Fruit fly (Drosophila melanogaster): ENCODE results near the gene CG15803.
A peak's percentile ranks its signal among the peaks of the same experiment; 100 is the strongest.

The CG15803 gene

dm6 chr3R:18314824-18315690 is 45.5 kb downstream of the CG15803 start (continued):
- no peak for TF ChIP-seq dac (GFP tag; optimal IDR thresholded peaks at IDR 0.05)

dm6 chr3R:18314320-18314719 is 46.2 kb downstream of the CG15803 start, which contains the start of gene PKD:
PKD (minus strand) TSS chr3R:18314407.
- TF ChIP-seq dac (GFP tag; optimal IDR thresholded peaks at IDR 0.05) = no peak
- no peak for TF ChIP-seq salr (GFP tag; optimal IDR thresholded peaks at IDR 0.05)
- no peak for TF ChIP-seq ss (GFP tag; optimal IDR thresholded peaks at IDR 0.05)
- TF ChIP-seq CG6163 (GFP tag; IDR thresholded peaks at IDR 0.05) = 0 out of 3 replicates have a peak, but pooled peaks have one; percentile 45
- TF ChIP-seq CG31627 (GFP tag; optimal IDR thresholded peaks at IDR 0.05) = no peak
- no peak for TF ChIP-seq fd85E (GFP tag; optimal IDR thresholded peaks at IDR 0.05)
- TF ChIP-seq pdm3 (GFP tag; optimal IDR thresholded peaks at IDR 0.05) = no peak
- no peak for TF ChIP-seq CG10631 (GFP tag; optimal IDR thresholded peaks at IDR 0.05)
- TF ChIP-seq CG6808 (GFP tag; optimal IDR thresholded peaks at IDR 0.05) = no peak
- peak; percentile 68; the same call in 2 of the 3 replicates for TF ChIP-seq eg (GFP tag; IDR thresholded peaks at IDR 0.05)
- no peak for TF ChIP-seq Lpt (GFP tag; optimal IDR thresholded peaks at IDR 0.05)
- TF ChIP-seq CG3919 (GFP tag; optimal IDR thresholded peaks at IDR 0.05) = no peak
- no peak for TF ChIP-seq topi (GFP tag; optimal IDR thresholded peaks at IDR 0.05)

DNA sequence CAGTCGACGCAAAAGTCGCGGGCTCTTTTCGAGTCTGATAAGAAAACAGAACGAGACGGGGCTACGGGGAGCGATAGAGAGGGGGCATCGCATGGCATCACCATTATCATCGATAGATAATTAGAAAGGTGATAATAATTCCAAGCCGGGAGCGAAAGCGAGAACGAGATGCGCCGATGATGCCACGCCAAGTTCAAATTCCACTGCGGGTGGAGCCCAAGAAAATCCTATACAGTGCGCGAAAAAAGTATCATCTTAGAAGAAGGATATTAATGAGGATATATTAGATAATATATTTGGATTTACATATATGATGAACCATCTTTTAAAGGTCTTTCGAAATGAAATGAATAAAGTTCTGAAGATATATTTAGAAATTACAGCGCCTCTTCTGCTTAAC is 47.8 kb downstream of the CG15803 start:
- TF ChIP-seq CG3919 (GFP tag; optimal IDR thresholded peaks at IDR 0.05) (no peak), dac (GFP tag; optimal IDR thresholded peaks at IDR 0.05) (no peak), Hr38 (GFP tag; optimal IDR thresholded peaks at IDR 0.05) (no peak), CG31627 (GFP tag; optimal IDR thresholded peaks at IDR 0.05) (no peak), CG3032 (tag; optimal IDR thresholded peaks at IDR 0.05) (no peak), lz (GFP tag; optimal IDR thresholded peaks at IDR 0.05) (no peak), pdm3 (GFP tag; optimal IDR thresholded peaks at IDR 0.05) (no peak), ss (GFP tag; optimal IDR thresholded peaks at IDR 0.05) (peak in 1 of 2 experiments; percentile 44), OdsH (GFP tag; optimal IDR thresholded peaks at IDR 0.05) (no peak), salr (GFP tag; optimal IDR thresholded peaks at IDR 0.05) (no peak), Smox (GFP tag; optimal IDR thresholded peaks at IDR 0.05) (no peak), svp (GFP tag) (peak; percentile 54), eg (GFP tag; IDR thresholded peaks at IDR 0.05) (no peak), CG32006 (GFP tag; optimal IDR thresholded peaks at IDR 0.05) (peak; percentile 38), CG7368 (GFP tag; optimal IDR thresholded peaks at IDR 0.05) (no peak), CG10669 (GFP tag; optimal IDR thresholded peaks at IDR 0.05) (peak; percentile 33), CG9139 (GFP tag; optimal IDR thresholded peaks at IDR 0.05) (no peak), acj6 (GFP tag; optimal IDR thresholded peaks at IDR 0.05) (no peak), CG15336 (GFP tag; IDR thresholded peaks at IDR 0.05) (no peak), CG6808 (GFP tag; optimal IDR thresholded peaks at IDR 0.05) (peak; percentile 44), Eip93F (GFP tag; optimal IDR thresholded peaks at IDR 0.05) (no peak), esn (GFP tag; optimal IDR thresholded peaks at IDR 0.05) (no peak), Hr39 (GFP tag; optimal IDR thresholded peaks at IDR 0.05) (no peak), vri (GFP tag; optimal IDR thresholded peaks at IDR 0.05) (no peak), net (GFP tag; optimal IDR thresholded peaks at IDR 0.05) (no peak), topi (GFP tag; optimal IDR thresholded peaks at IDR 0.05) (no peak), CG1621 (tag; optimal IDR thresholded peaks at IDR 0.05) (no peak), Eip78C (GFP tag) (peak; percentile 64), fkh (GFP tag; optimal IDR thresholded peaks at IDR 0.05) (no peak), Blimp-1 (GFP tag; optimal IDR thresholded peaks at IDR 0.05) (no peak), CG6276 (GFP tag; optimal IDR thresholded peaks at IDR 0.05) (peak; percentile 28), Gug (GFP tag; IDR thresholded peaks at IDR 0.05) (no peak), CG6792 (GFP tag; optimal IDR thresholded peaks at IDR 0.05) (no peak), Eip75B (GFP tag; optimal IDR thresholded peaks at IDR 0.05) (no peak)
